Worm (Caenorhabditis elegans) whole organism, L3 larva: ENCODE measurements around the gene Y38F1A.1.

ENCODE experiments used
- R02D3.7 ChIP-seq: fragments of 150-350 bp; optimal IDR thresholded peaks from 2 replicates; lab custom pipeline; 2014; ENCODE audit warnings: missing biosample characterization, missing genetic modification characterization
- ZK546.5 ChIP-seq: sonication (generic microtip); optimal IDR thresholded peaks from 2 replicates; lab custom pipeline; 2017; ENCODE audit warnings: missing biosample characterization, missing genetic modification characterization
- aly-2 ChIP-seq: fragments of 150-350 bp; optimal IDR thresholded peaks from 2 replicates; lab custom pipeline; 2014; ENCODE audit warnings: missing biosample characterization, missing genetic modification characterization
- ama-1 ChIP-seq: fragments of 150-350 bp; optimal IDR thresholded peaks from 2 replicates; lab custom pipeline; 2018
- ceh-16 ChIP-seq: sonication (generic microtip); optimal IDR thresholded peaks from 2 replicates; lab custom pipeline; 2017; ENCODE audit warnings: missing biosample characterization, missing genetic modification characterization
- ceh-28 ChIP-seq: fragments of 150-350 bp; optimal IDR thresholded peaks from 2 replicates; lab custom pipeline; 2014; ENCODE audit warnings: missing biosample characterization, missing genetic modification reagents, missing genetic modification characterization
- ceh-82 ChIP-seq: fragments of 150-350 bp; optimal IDR thresholded peaks from 2 replicates; lab custom pipeline; 2014; ENCODE audit warnings: missing biosample characterization, missing genetic modification characterization
- ceh-9 ChIP-seq: sonication (generic microtip); optimal IDR thresholded peaks from 2 replicates; lab custom pipeline; 2018; ENCODE audit warnings: missing biosample characterization, missing genetic modification characterization
- daf-12 ChIP-seq: fragments of 150-350 bp; optimal IDR thresholded peaks from 2 replicates; lab custom pipeline; 2014; ENCODE audit warnings: missing biosample characterization, missing genetic modification reagents, missing genetic modification characterization
- egl-27 ChIP-seq: sonication (generic microtip); optimal IDR thresholded peaks from 4 replicates; lab custom pipeline; 2017; ENCODE audit warnings: missing biosample characterization, missing genetic modification reagents, missing genetic modification characterization
- egl-5 ChIP-seq: fragments of 150-350 bp; optimal IDR thresholded peaks from 2 replicates; lab custom pipeline; 2017; ENCODE audit warnings: missing biosample characterization, missing genetic modification reagents, missing genetic modification characterization, inconsistent platforms
- elt-1 ChIP-seq: fragments of 150-350 bp; optimal IDR thresholded peaks from 2 replicates; lab custom pipeline; 2014; ENCODE audit warnings: missing biosample characterization, missing genetic modification characterization
- elt-2 ChIP-seq: sonication (generic microtip); optimal IDR thresholded peaks from 2 replicates; lab custom pipeline; 2016; ENCODE audit warnings: missing genetic modification reagents, mild to moderate bottlenecking, missing genetic modification characterization, missing compliant biosample characterization
- elt-3 ChIP-seq, 3 experiments: fragments of 150-350 bp in 1 of 3; sonication (generic microtip) in 2 of 3; optimal IDR thresholded peaks; 2 replicates in 2 of 3; 4 replicates in 1 of 3; lab custom pipeline; 2014 to 2017; ENCODE audit warnings: missing biosample characterization in 3 of 3, missing genetic modification characterization in 3 of 3
- eor-1 ChIP-seq, 2 experiments: fragments of 150-350 bp; optimal IDR thresholded peaks; 2 replicates each; lab custom pipeline; 2014 to 2018; ENCODE audit warnings: missing biosample characterization in 2 of 2, missing genetic modification characterization in 2 of 2
- fkh-10 ChIP-seq: sonication (generic microtip); optimal IDR thresholded peaks from 2 replicates; lab custom pipeline; 2017; ENCODE audit warnings: missing biosample characterization, missing genetic modification reagents, missing genetic modification characterization
- fkh-2 ChIP-seq: fragments of 150-350 bp; optimal IDR thresholded peaks from 2 replicates; lab custom pipeline; 2014; ENCODE audit warnings: missing biosample characterization, missing genetic modification reagents, missing genetic modification characterization
- fos-1 ChIP-seq: fragments of 150-350 bp; optimal IDR thresholded peaks from 2 replicates; lab custom pipeline; 2014; ENCODE audit warnings: missing biosample characterization, missing genetic modification characterization
- hmg-11 ChIP-seq: sonication (generic microtip); optimal IDR thresholded peaks from 2 replicates; lab custom pipeline; 2016; ENCODE audit warnings: missing genetic modification characterization, missing compliant biosample characterization
- jun-1 ChIP-seq: fragments of 150-350 bp; optimal IDR thresholded peaks from 2 replicates; lab custom pipeline; 2014; ENCODE audit warnings: missing biosample characterization, missing genetic modification reagents, missing genetic modification characterization
- lin-15B ChIP-seq: fragments of 150-350 bp; optimal IDR thresholded peaks from 2 replicates; lab custom pipeline; 2014; ENCODE audit warnings: missing biosample characterization, missing genetic modification characterization
- lin-39 ChIP-seq: fragments of 150-350 bp; optimal IDR thresholded peaks from 2 replicates; lab custom pipeline; 2018; ENCODE audit warnings: missing biosample characterization, missing genetic modification reagents, missing genetic modification characterization
- lsy-12 ChIP-seq: sonication (generic microtip); optimal IDR thresholded peaks from 2 replicates; lab custom pipeline; 2016; ENCODE audit warnings: mild to moderate bottlenecking, missing genetic modification characterization, missing compliant biosample characterization
- mdl-1 ChIP-seq: fragments of 150-350 bp; optimal IDR thresholded peaks from 2 replicates; lab custom pipeline; 2014; ENCODE audit warnings: missing biosample characterization, missing genetic modification characterization
- mml-1 ChIP-seq: fragments of 150-350 bp; sonication (generic microtip); optimal IDR thresholded peaks from 3 replicates; lab custom pipeline; 2014; ENCODE audit warnings: missing biosample characterization, missing genetic modification characterization
- nfya-1 ChIP-seq: sonication (generic microtip); optimal IDR thresholded peaks from 2 replicates; lab custom pipeline; 2017; ENCODE audit warnings: missing genetic modification characterization, mild to moderate bottlenecking, missing compliant biosample characterization, antibody characterized with exemption, moderate library complexity; ENCODE audit not compliant: insufficient read depth
- nhr-11 ChIP-seq: fragments of 150-350 bp; optimal IDR thresholded peaks from 2 replicates; lab custom pipeline; 2014; ENCODE audit warnings: missing biosample characterization, missing genetic modification characterization
- nhr-12 ChIP-seq: fragments of 150-350 bp; optimal IDR thresholded peaks from 2 replicates; lab custom pipeline; 2014; ENCODE audit warnings: missing biosample characterization, missing genetic modification characterization
- nhr-23 ChIP-seq: fragments of 150-350 bp; optimal IDR thresholded peaks from 2 replicates; lab custom pipeline; 2014; ENCODE audit warnings: missing biosample characterization, missing genetic modification reagents, missing genetic modification characterization
- nhr-237 ChIP-seq: fragments of 150-350 bp; optimal IDR thresholded peaks from 2 replicates; lab custom pipeline; 2014; ENCODE audit warnings: missing biosample characterization, missing genetic modification characterization
- nhr-25 ChIP-seq: sonication (generic microtip); optimal IDR thresholded peaks from 2 replicates; lab custom pipeline; 2017; ENCODE audit warnings: missing biosample characterization, missing genetic modification characterization
- nhr-28 ChIP-seq: fragments of 150-350 bp; optimal IDR thresholded peaks from 2 replicates; lab custom pipeline; 2014; ENCODE audit warnings: missing biosample characterization, missing genetic modification characterization
- nhr-43 ChIP-seq: sonication (generic microtip); optimal IDR thresholded peaks from 2 replicates; lab custom pipeline; 2016; ENCODE audit warnings: mild to moderate bottlenecking, missing genetic modification characterization, missing compliant biosample characterization; ENCODE audit not compliant: poor library complexity, severe bottlenecking
- nhr-67 ChIP-seq: fragments of 150-350 bp; optimal IDR thresholded peaks from 2 replicates; lab custom pipeline; 2014; ENCODE audit warnings: missing biosample characterization, missing genetic modification characterization
- nhr-76 ChIP-seq: fragments of 150-350 bp; sonication (generic microtip); optimal IDR thresholded peaks from 5 replicates; lab custom pipeline; 2014; ENCODE audit warnings: missing biosample characterization, missing genetic modification characterization
- nhr-77 ChIP-seq: fragments of 150-350 bp; optimal IDR thresholded peaks from 2 replicates; lab custom pipeline; 2014; ENCODE audit warnings: missing biosample characterization, missing genetic modification characterization
- pha-4 ChIP-seq: fragments of 150-350 bp; optimal IDR thresholded peaks from 2 replicates; lab custom pipeline; 2014; ENCODE audit warnings: missing biosample characterization, missing genetic modification reagents, missing genetic modification characterization
- pqm-1 ChIP-seq: fragments of 150-350 bp; optimal IDR thresholded peaks from 2 replicates; lab custom pipeline; 2017; ENCODE audit warnings: missing biosample characterization, missing genetic modification characterization, inconsistent platforms
- sea-2 ChIP-seq: fragments of 150-350 bp; sonication (generic microtip); optimal IDR thresholded peaks from 4 replicates; lab custom pipeline; 2014; ENCODE audit warnings: missing biosample characterization, missing genetic modification reagents, missing genetic modification characterization
- skn-1 ChIP-seq: fragments of 150-350 bp; optimal IDR thresholded peaks from 2 replicates; lab custom pipeline; 2014; ENCODE audit warnings: missing biosample characterization, missing genetic modification characterization
- snpc-4 ChIP-seq: fragments of 150-350 bp; optimal IDR thresholded peaks from 2 replicates; lab custom pipeline; 2014; ENCODE audit warnings: missing biosample characterization, missing genetic modification characterization
- tbx-2 ChIP-seq: sonication (generic microtip); optimal IDR thresholded peaks from 2 replicates; lab custom pipeline; 2016; ENCODE audit warnings: mild to moderate bottlenecking, missing genetic modification characterization, missing compliant biosample characterization
- unc-39 ChIP-seq: sonication (generic microtip); optimal IDR thresholded peaks from 4 replicates; lab custom pipeline; 2017; ENCODE audit warnings: missing biosample characterization, missing genetic modification characterization
- unc-62 ChIP-seq: fragments of 150-350 bp; sonication (generic microtip); optimal IDR thresholded peaks from 4 replicates; lab custom pipeline; 2014; ENCODE audit warnings: missing biosample characterization, missing genetic modification reagents, missing genetic modification characterization
- zag-1 ChIP-seq: fragments of 150-350 bp; optimal IDR thresholded peaks from 2 replicates; lab custom pipeline; 2014; ENCODE audit warnings: missing biosample characterization, missing genetic modification characterization
- ztf-11 ChIP-seq: fragments of 150-350 bp; optimal IDR thresholded peaks from 2 replicates; lab custom pipeline; 2014; ENCODE audit warnings: missing biosample characterization, missing genetic modification characterization
- ztf-4 ChIP-seq: fragments of 150-350 bp; optimal IDR thresholded peaks from 2 replicates; lab custom pipeline; 2014; ENCODE audit warnings: missing biosample characterization, missing genetic modification characterization

Y38F1A.1 gene

DNA sequence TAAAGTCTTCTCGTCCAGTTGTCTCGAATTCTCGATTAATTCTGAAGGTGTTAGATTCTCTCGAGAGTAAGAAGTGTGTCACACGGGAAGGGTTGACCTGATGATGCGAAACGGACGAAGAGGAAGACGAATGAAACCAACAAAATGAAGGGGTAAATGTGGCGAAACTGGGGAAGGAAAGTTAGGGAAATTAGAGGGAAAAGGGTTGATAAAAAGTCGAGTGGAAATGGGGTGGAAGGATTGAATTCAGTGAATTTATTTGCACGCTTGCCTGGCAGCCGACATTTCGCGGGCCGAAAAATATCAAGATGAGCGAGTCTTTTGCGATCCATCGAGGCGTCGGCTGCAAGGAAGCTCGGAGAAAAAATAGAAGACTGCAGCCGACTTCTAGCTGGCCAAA lies 6.4 kb downstream of the Y38F1A.1 start, which contains the start of gene F58G1.7:
Gene F58G1.7, minus strand, starts transcription at position 101 of the 400 bp plus-strand sequence.
- TF ChIP-seq ama-1 (lab: Kevin White, UChicago) (no peak), mml-1 (tag; lab: Kevin White, UChicago) (no peak), ceh-16 (no peak), skn-1 (tag; lab: Kevin White, UChicago) (no peak), fkh-10 (no peak), ZK546.5 (tag; lab: Kevin White, UChicago) (no peak), lin-39 (tag; lab: Kevin White, UChicago) (no peak)

DNA sequence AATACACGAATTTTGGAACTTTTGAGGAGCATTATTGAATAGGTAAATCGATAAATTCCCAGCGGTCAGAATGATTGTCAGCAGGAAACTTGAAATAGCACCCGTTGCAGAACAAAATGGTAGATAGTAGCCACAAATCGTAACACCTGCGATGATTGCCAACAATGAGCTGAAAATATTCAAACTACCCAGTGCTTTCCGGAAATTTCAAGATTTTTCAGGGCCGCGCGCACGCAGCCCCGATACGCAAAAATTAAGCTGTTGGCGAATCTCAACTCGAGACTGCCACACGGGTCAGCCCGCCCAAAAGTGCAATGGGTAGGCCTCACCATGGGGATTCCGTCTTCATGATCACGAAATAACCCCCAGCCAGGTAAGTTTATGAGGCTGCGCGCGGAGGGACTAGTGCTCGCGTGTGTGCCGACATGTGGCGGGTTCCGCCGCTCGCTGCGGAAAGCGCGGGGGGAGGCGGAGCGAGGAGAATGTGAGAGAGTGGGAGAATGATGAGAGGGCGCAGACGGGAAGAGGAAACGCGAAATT lies 9.9 kb downstream of the Y38F1A.1 start:
- TF ChIP-seq elt-3 (tag; optimal IDR thresholded peaks at IDR 0.05; lab: Kevin White, UChicago) = peak; percentile 45 to 96 (median 85)
- peak; percentile 88 for TF ChIP-seq nfya-1
- TF ChIP-seq nhr-77 = peak; percentile 86
- peak; percentile 94 for TF ChIP-seq tbx-2 (tag; lab: Kevin White, UChicago)
- no peak for TF ChIP-seq unc-39
- TF ChIP-seq pha-4 = peak; percentile 87
- peak; percentile 95 for TF ChIP-seq nhr-25
- no peak for TF ChIP-seq egl-27 (tag; lab: Kevin White, UChicago)
- peak; percentile 86 for TF ChIP-seq ceh-28
- peak; percentile 17 for TF ChIP-seq fos-1 (tag; lab: Kevin White, UChicago)
- TF ChIP-seq R02D3.7 (tag; lab: Kevin White, UChicago) = peak; percentile 81
- TF ChIP-seq nhr-12 = no peak
- peak; percentile 56 for TF ChIP-seq nhr-76 (tag; lab: Kevin White, UChicago)
- TF ChIP-seq eor-1 (tag; optimal IDR thresholded peaks at IDR 0.05; lab: Kevin White, UChicago) = no peak
- TF ChIP-seq mdl-1 (tag; lab: Kevin White, UChicago) = peak; percentile 20
- peak; percentile 88 for TF ChIP-seq nhr-23 (tag; lab: Kevin White, UChicago)
- peak; percentile 89 for TF ChIP-seq ceh-82 (tag; lab: Kevin White, UChicago)
- TF ChIP-seq skn-1 (tag; lab: Kevin White, UChicago) = peak; percentile 75
- no peak for TF ChIP-seq ZK546.5 (tag; lab: Kevin White, UChicago)
- peak; percentile 94 for TF ChIP-seq aly-2
- TF ChIP-seq elt-2 (tag; lab: Kevin White, UChicago) = peak; percentile 87
- TF ChIP-seq nhr-67 (tag; lab: Kevin White, UChicago) = no peak
- TF ChIP-seq ceh-16 = peak; percentile 23
- peak; percentile 100 for TF ChIP-seq ama-1 (lab: Kevin White, UChicago)
- peak; percentile 95 for TF ChIP-seq lin-39 (tag; lab: Kevin White, UChicago)
- TF ChIP-seq elt-1 (tag; lab: Kevin White, UChicago) = no peak
- TF ChIP-seq lsy-12 (tag; lab: Kevin White, UChicago) = peak; percentile 91
- TF ChIP-seq jun-1 = peak; percentile 95
- TF ChIP-seq zag-1 (tag; lab: Kevin White, UChicago) = peak; percentile 52
- no peak for TF ChIP-seq mml-1 (tag; lab: Kevin White, UChicago)
- peak; percentile 88 for TF ChIP-seq pqm-1 (tag; lab: Kevin White, UChicago)
- TF ChIP-seq egl-5 (tag; lab: Kevin White, UChicago) = peak; percentile 39
- TF ChIP-seq sea-2 (GFP tag; lab: Kevin White, UChicago) = no peak
- peak; percentile 96 for TF ChIP-seq nhr-43 (tag; lab: Kevin White, UChicago)
- TF ChIP-seq daf-12 (tag; lab: Kevin White, UChicago) = peak; percentile 16
- TF ChIP-seq ztf-4 (tag; lab: Kevin White, UChicago) = peak; percentile 41
- no peak for TF ChIP-seq ztf-11 (tag; lab: Kevin White, UChicago)
- TF ChIP-seq lin-15B (tag; lab: Kevin White, UChicago) = peak; percentile 72
- peak; percentile 78 for TF ChIP-seq nhr-28 (tag; lab: Kevin White, UChicago)
- peak; percentile 96 for TF ChIP-seq hmg-11 (tag; lab: Kevin White, UChicago)
- TF ChIP-seq fkh-2 (tag; lab: Kevin White, UChicago) = peak; percentile 51
- TF ChIP-seq ceh-9 (tag; lab: Kevin White, UChicago) = no peak
- TF ChIP-seq nhr-11 (tag; lab: Kevin White, UChicago) = peak; percentile 21
- peak; percentile 50 for TF ChIP-seq unc-62 (GFP tag; lab: Kevin White, UChicago)
- TF ChIP-seq fkh-10 = no peak
- peak; percentile 100 for TF ChIP-seq snpc-4 (tag; lab: Kevin White, UChicago)
- TF ChIP-seq nhr-237 (tag; lab: Kevin White, UChicago) = no peak
- TF ChIP-seq, all 47 proteins: peak for 34
